Worm (Caenorhabditis elegans): ENCODE results near the gene B0244.15.
A peak's percentile ranks its signal among the peaks of the same experiment; 100 is the strongest.

The B0244.15 gene

DNA sequence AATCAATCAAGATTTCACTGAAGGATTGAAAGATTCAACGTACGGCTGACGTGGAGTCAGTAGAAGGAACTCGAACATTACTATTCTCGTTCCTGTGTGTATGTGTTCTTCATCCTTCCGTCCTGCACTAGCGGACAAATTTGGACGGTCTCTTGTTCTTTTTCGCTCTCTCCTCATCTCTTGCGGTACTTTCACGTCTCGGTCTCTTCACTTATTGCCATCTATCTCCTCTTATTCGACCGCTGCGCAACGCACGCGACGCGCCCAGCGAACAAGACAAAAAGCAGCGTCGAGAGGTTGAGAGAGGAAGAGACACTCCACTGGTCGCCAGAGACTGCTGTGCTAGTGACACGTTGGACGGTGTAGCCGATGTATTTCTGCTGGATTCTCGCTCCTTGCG is 27.7 kb upstream of the B0244.15 start (continued):
- TF ChIP-seq zip-11 (GFP tag; IDR thresholded peaks at IDR 0.05) (0 out of 2 replicates have a peak, but pooled peaks have one; percentile 11), Y75B8A.6 (GFP tag; IDR thresholded peaks at IDR 0.05) (no peak)

DNA sequence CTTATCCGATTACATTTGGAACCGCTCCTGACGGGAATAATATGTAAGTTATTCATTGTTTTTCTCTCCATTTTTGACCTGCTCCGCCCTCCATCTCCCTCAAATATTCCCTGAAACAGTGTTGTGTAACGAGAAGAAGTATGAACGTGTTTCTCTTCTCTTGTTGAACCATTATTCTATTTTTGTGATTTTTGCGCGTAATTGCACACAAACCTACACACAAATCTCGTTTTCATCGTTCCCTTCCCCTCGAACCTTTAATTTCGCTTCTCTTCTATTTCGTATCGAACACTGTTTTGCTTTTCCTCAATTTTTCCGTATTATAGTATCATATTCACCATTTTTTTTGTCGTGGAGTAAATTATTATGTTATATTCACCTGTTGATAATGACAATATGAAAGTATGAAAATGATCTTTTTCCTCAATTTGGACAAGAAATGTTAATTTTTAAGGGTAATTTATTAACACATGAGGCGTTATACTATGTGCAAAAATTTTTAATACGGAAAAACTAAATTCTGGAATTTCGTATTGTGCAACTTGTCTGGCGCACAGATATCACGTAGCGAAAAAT is 25.9 kb upstream of the B0244.15 start:
- TF ChIP-seq dmd-6 (GFP tag; IDR thresholded peaks at IDR 0.05) (no peak), gei-8 (GFP tag; optimal IDR thresholded peaks at IDR 0.05) (no peak), ctbp-1 (GFP tag; IDR thresholded peaks at IDR 0.05) (no peak), daf-19 (GFP tag; conservative IDR thresholded peaks at IDR 0.05) (peak; percentile 64; the same call in 1 of the 2 replicates), Y105C5A.15 (GFP tag; IDR thresholded peaks at IDR 0.05) (0 out of 2 replicates have a peak, but pooled peaks have one; percentile 35), fkh-10 (GFP tag; optimal IDR thresholded peaks at IDR 0.05) (no peak), unc-62 (GFP tag; optimal IDR thresholded peaks at IDR 0.05 in 1 of 2) (peak in 1 of 2 experiments; percentile 85), unc-62 (tag; optimal IDR thresholded peaks at IDR 0.05) (no peak), ama-1 (optimal IDR thresholded peaks at IDR 0.05) (peak; percentile 67), D1046.2 (GFP tag; IDR thresholded peaks at IDR 0.05) (no peak)

DNA sequence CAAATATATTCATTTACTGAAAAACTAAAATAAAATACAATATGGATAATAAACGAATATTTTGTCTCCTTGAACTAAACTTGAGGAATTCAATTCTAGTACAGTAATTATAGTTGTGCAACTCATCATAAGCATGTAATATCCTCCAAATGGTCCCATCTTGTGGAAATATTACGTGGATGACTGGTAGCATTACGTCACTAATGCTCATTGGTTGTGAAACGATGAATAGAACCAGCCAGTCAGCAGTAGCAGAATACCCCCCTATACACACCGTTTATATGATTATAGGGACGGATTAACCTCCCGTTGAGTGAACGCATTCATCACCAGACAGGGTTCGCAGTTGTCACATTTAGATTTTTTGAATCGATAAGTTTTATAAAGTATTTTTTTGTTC is 24.8 kb upstream of the B0244.15 start:
- no peak for TF ChIP-seq madf-5 (GFP tag; IDR thresholded peaks at IDR 0.05)
- no peak for TF ChIP-seq dmd-8 (GFP tag; IDR thresholded peaks at IDR 0.05)
- TF ChIP-seq daf-16 (GFP tag; optimal IDR thresholded peaks at IDR 0.05) = no peak
- TF ChIP-seq daf-16 (tag; optimal IDR thresholded peaks at IDR 0.05) = no peak
- TF ChIP-seq D1046.2 (GFP tag; IDR thresholded peaks at IDR 0.05) = no peak
- TF ChIP-seq sdz-12 (GFP tag; optimal IDR thresholded peaks at IDR 0.05) = no peak
- no peak for TF ChIP-seq nhr-41 (GFP tag; IDR thresholded peaks at IDR 0.05)
- TF ChIP-seq nhr-28 (tag; optimal IDR thresholded peaks at IDR 0.05) = no peak
- TF ChIP-seq lir-3 (tag; optimal IDR thresholded peaks at IDR 0.05) = no peak
- TF ChIP-seq lin-15B (tag; optimal IDR thresholded peaks at IDR 0.05) = no peak
- no peak for TF ChIP-seq lin-39 (tag; optimal IDR thresholded peaks at IDR 0.05)
- TF ChIP-seq unc-130 (GFP tag; optimal IDR thresholded peaks at IDR 0.05) = no peak
- no peak for TF ChIP-seq ceh-62 (tag; optimal IDR thresholded peaks at IDR 0.05)

DNA sequence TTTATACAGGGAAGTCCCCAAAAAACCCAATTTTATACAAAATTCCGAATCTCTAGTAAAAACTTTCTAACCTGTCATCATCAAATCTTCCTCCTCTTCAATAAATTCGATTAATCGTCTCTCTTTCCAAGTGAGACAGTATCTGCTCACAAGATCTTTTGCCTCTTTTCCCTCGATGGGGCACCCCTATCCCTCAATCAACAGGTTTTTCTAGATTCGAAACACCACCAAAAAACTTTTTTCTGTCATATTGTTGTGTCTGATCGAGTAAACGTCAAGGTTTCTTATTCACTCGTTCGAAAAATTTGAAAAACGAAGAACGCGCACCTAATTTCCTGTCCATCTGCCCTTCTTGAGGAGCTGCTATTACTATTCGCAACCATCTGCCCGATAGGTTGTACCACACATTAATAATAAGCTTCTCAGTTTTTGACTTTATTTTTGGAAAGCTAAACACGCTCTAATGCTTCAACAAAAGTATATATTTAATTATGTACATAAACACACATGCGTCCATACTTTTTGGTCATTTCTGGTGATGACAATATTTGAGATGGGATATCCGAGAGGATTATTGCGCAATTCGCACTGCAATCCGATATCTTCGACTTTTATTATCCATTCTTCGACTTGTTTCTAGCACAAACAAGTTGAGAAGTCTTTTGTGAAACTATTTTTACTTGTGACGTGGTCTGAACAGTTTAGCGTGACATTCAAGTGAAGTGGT is 23.9 kb upstream of the B0244.15 start:
- TF ChIP-seq aha-1 (tag) (peak; percentile 93), lin-29 (GFP tag; IDR thresholded peaks at IDR 0.05) (no peak), snpc-1.2 (GFP tag; IDR thresholded peaks at IDR 0.05) (no peak), snpc-4 (tag; optimal IDR thresholded peaks at IDR 0.05) (no peak), nhr-10 (tag; optimal IDR thresholded peaks at IDR 0.05) (no peak), unc-62 (GFP tag; optimal IDR thresholded peaks at IDR 0.05 in 1 of 2) (peak in 1 of 2 experiments; percentile 13), unc-62 (tag; optimal IDR thresholded peaks at IDR 0.05) (no peak), fos-1 (tag; optimal IDR thresholded peaks at IDR 0.05) (no peak), nhr-111 (GFP tag; optimal IDR thresholded peaks at IDR 0.05) (no peak), Y105C5A.15 (GFP tag; IDR thresholded peaks at IDR 0.05) (no peak)

DNA sequence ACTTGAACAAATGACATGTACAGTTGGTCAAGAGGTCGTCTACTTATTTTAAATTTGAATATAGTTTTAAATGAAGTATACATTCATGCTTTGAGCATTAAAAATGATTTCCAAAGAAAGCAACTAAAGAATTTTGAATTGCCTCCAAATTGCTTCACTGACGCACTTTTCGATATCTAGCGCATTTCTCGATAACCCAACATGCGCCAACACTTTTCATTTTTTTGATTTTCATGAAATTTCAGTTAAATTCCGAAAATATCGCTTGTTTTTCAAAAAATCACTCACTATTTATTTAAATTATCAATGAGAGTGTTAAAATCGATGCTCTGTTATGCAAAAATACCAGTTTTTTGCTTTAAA is 23.4 kb upstream of the B0244.15 start:
- TF ChIP-seq dpl-1 (GFP tag; optimal IDR thresholded peaks at IDR 0.05) = peak; percentile 18
- TF ChIP-seq lin-38 (GFP tag; IDR thresholded peaks at IDR 0.05) = peak; percentile 58
- peak; percentile 62 for TF ChIP-seq F49E8.2 (tag; optimal IDR thresholded peaks at IDR 0.05; ENCODE audit: borderline replicate concordance)
- TF ChIP-seq Y48G9A.11 (GFP tag; IDR thresholded peaks at IDR 0.05) = peak; percentile 50; the same call in 1 of the 2 replicates
- no peak for TF ChIP-seq nhr-237 (tag; optimal IDR thresholded peaks at IDR 0.05)
- peak; percentile 35 for TF ChIP-seq mes-2 (tag; optimal IDR thresholded peaks at IDR 0.05; ENCODE audit: poor library complexity, severe bottlenecking)
- TF ChIP-seq ztf-11 (tag; optimal IDR thresholded peaks at IDR 0.05) = no peak
- no peak for TF ChIP-seq jun-1 (tag; optimal IDR thresholded peaks at IDR 0.05)

All from whole organism, L4 larva.